Fruit fly (Drosophila melanogaster): Measurements from ENCODE around the gene RpS13.
A peak's percentile ranks its signal among the peaks of the same experiment; 100 is the strongest.

The RpS13 gene

dm6 chr2L:8381508-8382036, 17.1 kb upstream of the RpS13 start, which contains the start of gene AlaRS (continued):
- TF ChIP-seq abd-A (tag; optimal IDR thresholded peaks at IDR 0.05) = no peak
- peak; percentile 40; the same call in 1 of the 3 replicates for TF ChIP-seq ci (GFP tag; IDR thresholded peaks at IDR 0.05)
- TF ChIP-seq ind (GFP tag; optimal IDR thresholded peaks at IDR 0.05) = peak; percentile 25
- TF ChIP-seq CG11398 (GFP tag; optimal IDR thresholded peaks at IDR 0.05) = no peak
- TF ChIP-seq corto (GFP tag; optimal IDR thresholded peaks at IDR 0.05) = peak; percentile 50
- no peak; the same call in 2 of the 3 replicates for TF ChIP-seq CG14050 (GFP tag; IDR thresholded peaks at IDR 0.05)
- no peak for TF ChIP-seq gsb (GFP tag; IDR thresholded peaks at IDR 0.05)
- TF ChIP-seq CG2889 (GFP tag; IDR thresholded peaks at IDR 0.05) = no peak
- TF ChIP-seq sim (GFP tag; IDR thresholded peaks at IDR 0.05) = no peak
- TF ChIP-seq Doc3 (GFP tag; IDR thresholded peaks at IDR 0.05; ENCODE audit: partially characterized antibody) = peak; percentile 73
- peak; percentile 67 for TF ChIP-seq CG12391 (tag; optimal IDR thresholded peaks at IDR 0.05)
- peak; percentile 10 for TF ChIP-seq Ets97D (GFP tag; optimal IDR thresholded peaks at IDR 0.05)
- TF ChIP-seq CG1832 (GFP tag; optimal IDR thresholded peaks at IDR 0.05) = no peak
- peak; percentile 44 for TF ChIP-seq CG13775 (GFP tag; optimal IDR thresholded peaks at IDR 0.05)
- peak; percentile 66 for TF ChIP-seq HLH4C (GFP tag; IDR thresholded peaks at IDR 0.05; ENCODE audit: partially characterized antibody)
- TF ChIP-seq Elba2 (GFP tag; optimal IDR thresholded peaks at IDR 0.05) = no peak
- TF ChIP-seq CG12942 (GFP tag; optimal IDR thresholded peaks at IDR 0.05) = peak; percentile 4
- no peak for TF ChIP-seq CG5180 (GFP tag; optimal IDR thresholded peaks at IDR 0.05)
- peak; percentile 27 for TF ChIP-seq gcm (GFP tag; optimal IDR thresholded peaks at IDR 0.05)
- TF ChIP-seq oc (tag; optimal IDR thresholded peaks at IDR 0.05) = no peak
- peak; percentile 16 for TF ChIP-seq CG15601 (tag; optimal IDR thresholded peaks at IDR 0.05)
- peak; percentile 79 for TF ChIP-seq Dll (GFP tag; IDR thresholded peaks at IDR 0.05; ENCODE audit: partially characterized antibody)
- no peak for TF ChIP-seq z (GFP tag; IDR thresholded peaks at IDR 0.05)
- TF ChIP-seq unpg (GFP tag; optimal IDR thresholded peaks at IDR 0.05) = peak; percentile 41
- TF ChIP-seq CG34376 (GFP tag; optimal IDR thresholded peaks at IDR 0.05) = peak; percentile 41
- TF ChIP-seq CG8388 (GFP tag; optimal IDR thresholded peaks at IDR 0.05) = peak; percentile 37
- no peak for TF ChIP-seq salm (tag; optimal IDR thresholded peaks at IDR 0.05)
- TF ChIP-seq zen2 (GFP tag; IDR thresholded peaks at IDR 0.05; ENCODE audit: partially characterized antibody) = peak; percentile 59; the same call in 1 of the 3 replicates
- no peak for TF ChIP-seq crol (GFP tag; IDR thresholded peaks at IDR 0.05)
- TF ChIP-seq ERR (GFP tag; optimal IDR thresholded peaks at IDR 0.05) = no peak
- TF ChIP-seq PHDP (tag; optimal IDR thresholded peaks at IDR 0.05) = peak; percentile 47
- TF ChIP-seq eve (GFP tag; optimal IDR thresholded peaks at IDR 0.05) = no peak
- TF ChIP-seq CG10267 (tag; optimal IDR thresholded peaks at IDR 0.05) = peak; percentile 67
- TF ChIP-seq CG18599 (GFP tag; optimal IDR thresholded peaks at IDR 0.05) = peak; percentile 56
- 0 out of 2 replicates have a peak, but pooled peaks have one; percentile 9 for TF ChIP-seq CG3847 (GFP tag; IDR thresholded peaks at IDR 0.05)
- TF ChIP-seq NK7.1 (GFP tag; optimal IDR thresholded peaks at IDR 0.05) = no peak
- TF ChIP-seq HHEX (GFP tag; optimal IDR thresholded peaks at IDR 0.05) = peak; percentile 15
- peak; percentile 57; the same call in 1 of the 2 replicates for TF ChIP-seq bbx (GFP tag; IDR thresholded peaks at IDR 0.05; ENCODE audit: partially characterized antibody)
- no peak for TF ChIP-seq Aef1 (GFP tag; IDR thresholded peaks at IDR 0.05)
- TF ChIP-seq CG17829 (tag; optimal IDR thresholded peaks at IDR 0.05) = peak; percentile 67
- TF ChIP-seq p53 (GFP tag; optimal IDR thresholded peaks at IDR 0.05) = no peak
- TF ChIP-seq CG2202 (tag; optimal IDR thresholded peaks at IDR 0.05) = no peak
- peak; percentile 22 for TF ChIP-seq CG4424 (GFP tag; optimal IDR thresholded peaks at IDR 0.05)
- TF ChIP-seq klu (GFP tag; IDR thresholded peaks at IDR 0.05) = 0 out of 2 replicates have a peak, but pooled peaks have one; percentile 18
- TF ChIP-seq CG31441 (GFP tag; IDR thresholded peaks at IDR 0.05) = peak; percentile 49; the same call in 1 of the 2 replicates
- peak; percentile 25 for TF ChIP-seq zen (tag; optimal IDR thresholded peaks at IDR 0.05)
- TF ChIP-seq Scr (GFP tag; IDR thresholded peaks at IDR 0.05; ENCODE audit: partially characterized antibody) = peak; percentile 75
- TF ChIP-seq nerfin-2 (GFP tag; IDR thresholded peaks at IDR 0.05; ENCODE audit: partially characterized antibody) = peak; percentile 36; the same call in 1 of the 2 replicates
- no peak for TF ChIP-seq Awh (GFP tag; IDR thresholded peaks at IDR 0.05)

All from whole organism, embryonic.